Worm (Caenorhabditis elegans) whole organism, mixed stage, embryonic: ENCODE results near the gene F14H3.4.

Experiments
- flh-1 ChIP-seq: fragments of 200-800 bp; sonication (Bioruptor generic); optimal IDR thresholded peaks from 2 replicates; lab custom pipeline; 2018; ENCODE audit warnings: mild to moderate bottlenecking, missing genetic modification characterization, moderate library complexity, missing compliant biosample characterization
- lsy-2 ChIP-seq: fragments of 150-350 bp; optimal IDR thresholded peaks from 2 replicates; lab custom pipeline; 2014; ENCODE audit warnings: missing biosample characterization, missing genetic modification characterization
- mep-1 ChIP-seq: fragments of 150-350 bp; optimal IDR thresholded peaks from 2 replicates; lab custom pipeline; 2017; ENCODE audit warnings: missing biosample characterization, missing genetic modification reagents, missing genetic modification characterization, inconsistent platforms
- nhr-12 ChIP-seq: fragments of 150-350 bp; optimal IDR thresholded peaks from 2 replicates; lab custom pipeline; 2014; ENCODE audit warnings: missing biosample characterization, missing genetic modification characterization
- nhr-76 ChIP-seq: sonication (generic microtip); optimal IDR thresholded peaks from 2 replicates; lab custom pipeline; 2017; ENCODE audit warnings: missing biosample characterization, missing genetic modification characterization
- unc-39 ChIP-seq: fragments of 150-350 bp; optimal IDR thresholded peaks from 2 replicates; lab custom pipeline; 2014; ENCODE audit warnings: missing biosample characterization, missing genetic modification characterization
- unc-62 ChIP-seq: fragments of 150-350 bp; optimal IDR thresholded peaks from 2 replicates; lab custom pipeline; 2014; ENCODE audit warnings: missing biosample characterization, missing genetic modification reagents, missing genetic modification characterization

ce11 chrV:16061993-16062392 lies 7.1 kb upstream of the F14H3.4 start, which contains the start of gene fbxa-100:
- TF ChIP-seq unc-39 (tag; lab: Kevin White, UChicago) (no peak), nhr-76 (tag; lab: Kevin White, UChicago) (no peak), mep-1 (tag; lab: Kevin White, UChicago) (no peak), lsy-2 (no peak), nhr-12 (tag; lab: Kevin White, UChicago) (no peak), unc-62 (GFP tag; lab: Kevin White, UChicago) (no peak), flh-1 (GFP tag; lab: Kevin White, UChicago) (no peak)
